Worm (Caenorhabditis elegans): ENCODE results near the gene ttr-8.
"Not testable (repeated sequence)": the region's sequence is repeated elsewhere in the genome, so short reads cannot be mapped to it uniquely, and the experiment has no call there.

Gene ttr-8

ce11 chrIII:7565247-7565646 is at the start of gene ttr-8:
ttr-8 (minus strand) TSS chrIII:7565347.
- no peak for TF ChIP-seq Y55F3AM.14 (GFP tag; optimal IDR thresholded peaks at IDR 0.05)
- TF ChIP-seq nhr-25 (tag; optimal IDR thresholded peaks at IDR 0.05) = no peak
- no peak for TF ChIP-seq ama-1 (optimal IDR thresholded peaks at IDR 0.05)
- TF ChIP-seq nhr-21 (tag; optimal IDR thresholded peaks at IDR 0.05) = no peak
- no peak for TF ChIP-seq nhr-77 (tag; optimal IDR thresholded peaks at IDR 0.05)
- TF ChIP-seq ztf-1 (GFP tag; conservative IDR thresholded peaks at IDR 0.05) = no peak
- TF ChIP-seq mbf-1 (tag; optimal IDR thresholded peaks at IDR 0.05) = no peak

- TF ChIP-seq ceh-82 (tag; optimal IDR thresholded peaks at IDR 0.05) (no peak), lsy-2 (tag; optimal IDR thresholded peaks at IDR 0.05) (no peak), ZK546.5 (tag; optimal IDR thresholded peaks at IDR 0.05) (no peak), nhr-21 (tag; optimal IDR thresholded peaks at IDR 0.05) (no peak), dmd-4 (tag; optimal IDR thresholded peaks at IDR 0.05) (no peak), sma-3 (GFP tag; optimal IDR thresholded peaks at IDR 0.05) (no peak), nhr-12 (tag; optimal IDR thresholded peaks at IDR 0.05) (no peak), mab-5 (tag; optimal IDR thresholded peaks at IDR 0.05) (no peak), aly-2 (tag; optimal IDR thresholded peaks at IDR 0.05) (no peak), ztf-4 (tag; optimal IDR thresholded peaks at IDR 0.05) (no peak), elt-3 (tag; optimal IDR thresholded peaks at IDR 0.05) (no peak), skn-1 (tag; optimal IDR thresholded peaks at IDR 0.05) (no peak), F13H6.1 (tag; optimal IDR thresholded peaks at IDR 0.05) (no peak), fos-1 (tag; optimal IDR thresholded peaks at IDR 0.05) (no peak), Y55F3AM.14 (GFP tag; optimal IDR thresholded peaks at IDR 0.05) (no peak), lin-11 (tag; optimal IDR thresholded peaks at IDR 0.05) (no peak), unc-39 (tag; optimal IDR thresholded peaks at IDR 0.05) (no peak)
Observed at ce11 chrIII:7614530-7614929, 49.4 kb upstream of the ttr-8 start, which contains the start of gene T04A6.2. T04A6.2 (plus strand) TSS chrIII:7614830.

- no peak for TF ChIP-seq unc-62 (GFP tag; optimal IDR thresholded peaks at IDR 0.05)
- no peak for TF ChIP-seq unc-55 (GFP tag; optimal IDR thresholded peaks at IDR 0.05)
Observed at ce11 chrIII:7609168-7609567, 44.0 kb upstream of the ttr-8 start, which contains the start of gene nsph-4.3. nsph-4.3 (minus strand) TSS chrIII:7609268.

ce11 chrIII:7608223-7608622 is 43.1 kb upstream of the ttr-8 start, which contains the start of gene T04A6.3:
T04A6.3 (minus strand) TSS chrIII:7608323.
- TF ChIP-seq nhr-6 (tag; optimal IDR thresholded peaks at IDR 0.05) (no peak), snpc-4 (tag; optimal IDR thresholded peaks at IDR 0.05) (no peak), skn-1 (tag; optimal IDR thresholded peaks at IDR 0.05) (no peak), elt-1 (tag; optimal IDR thresholded peaks at IDR 0.05) (no peak), blmp-1 (tag; optimal IDR thresholded peaks at IDR 0.05; ENCODE audit: insufficient read depth) (no peak), mbf-1 (tag; optimal IDR thresholded peaks at IDR 0.05) (no peak), mdl-1 (tag; optimal IDR thresholded peaks at IDR 0.05) (no peak), ztf-1 (GFP tag; conservative IDR thresholded peaks at IDR 0.05) (no peak), F13H6.1 (tag; optimal IDR thresholded peaks at IDR 0.05) (no peak), C34F6.9 (tag; optimal IDR thresholded peaks at IDR 0.05) (no peak)

- TF ChIP-seq nhr-12, zag-1, mdl-1 (tag; optimal IDR thresholded peaks at IDR 0.05): not testable (repeated sequence)
Observed at ce11 chrIII:7594482-7594881, 29.3 kb upstream of the ttr-8 start, which contains the start of gene Y80D4G.2. Y80D4G.2 (minus strand) TSS chrIII:7594582.

ce11 chrIII:7593285-7593928 is 28.3 kb upstream of the ttr-8 start, which contains the start of gene R13A5.11:
R13A5.11 (minus strand) TSS chrIII:7593335.
- no peak for TF ChIP-seq gmeb-1 (tag; optimal IDR thresholded peaks at IDR 0.05)
- no peak for TF ChIP-seq ceh-82 (tag; optimal IDR thresholded peaks at IDR 0.05)
- TF ChIP-seq nhr-77 (tag; optimal IDR thresholded peaks at IDR 0.05) = no peak
- no peak for TF ChIP-seq ztf-1 (GFP tag; conservative IDR thresholded peaks at IDR 0.05)
- TF ChIP-seq nhr-129 (tag; optimal IDR thresholded peaks at IDR 0.05) = no peak
- no peak for TF ChIP-seq nhr-237 (tag; optimal IDR thresholded peaks at IDR 0.05)
- no peak for TF ChIP-seq C34F6.9 (tag; optimal IDR thresholded peaks at IDR 0.05)
- TF ChIP-seq nhr-21 (tag; optimal IDR thresholded peaks at IDR 0.05) = no peak
- no peak for TF ChIP-seq elt-3 (tag; optimal IDR thresholded peaks at IDR 0.05)

Data from whole organism, L2 larva.